Worm (Caenorhabditis elegans) whole organism, L1 larva: ENCODE results near the gene ZK1073.2.

Source experiments
- C16A3.4 ChIP-seq: fragments of 150-350 bp; optimal IDR thresholded peaks from 2 replicates; lab custom pipeline; 2014; ENCODE audit warnings: missing biosample characterization, missing genetic modification characterization
- C34B4.2 ChIP-seq: sonication (generic microtip); optimal IDR thresholded peaks from 2 replicates; lab custom pipeline; 2017; ENCODE audit warnings: mild to moderate bottlenecking, missing genetic modification characterization, missing compliant biosample characterization
- Y116A8C.19 ChIP-seq: sonication (generic microtip); optimal IDR thresholded peaks from 2 replicates; lab custom pipeline; 2016; ENCODE audit warnings: missing compliant biosample characterization, missing genetic modification characterization, borderline replicate concordance
- aha-1 ChIP-seq: fragments of 150-350 bp; optimal IDR thresholded peaks from 2 replicates; lab custom pipeline; 2014; ENCODE audit warnings: missing biosample characterization, missing genetic modification characterization
- blmp-1 ChIP-seq: fragments of 150-350 bp; optimal IDR thresholded peaks from 2 replicates; lab custom pipeline; 2014; ENCODE audit warnings: missing biosample characterization, missing genetic modification characterization
- ceh-63 ChIP-seq: fragments of 200-800 bp; sonication (Bioruptor generic); optimal IDR thresholded peaks from 2 replicates; lab custom pipeline; 2018; ENCODE audit warnings: mild to moderate bottlenecking, missing genetic modification characterization, missing compliant biosample characterization
- ceh-88 ChIP-seq: fragments of 200-800 bp; sonication (Bioruptor generic); IDR thresholded peaks from 2 replicates; pipeline ENCODE4 v1.3.6; 2022; ENCODE audit warnings: missing genetic modification characterization, missing compliant biosample characterization
- dpl-1 ChIP-seq, 3 experiments: fragments of 150-350 bp in 2 of 3; sonication (generic microtip) in 1 of 3; optimal IDR thresholded peaks; 2 replicates each; lab custom pipeline; 2014 to 2017; ENCODE audit warnings: missing biosample characterization in 3 of 3, missing genetic modification characterization in 3 of 3, missing genetic modification reagents in 3 of 3
- dsc-1 ChIP-seq: sonication (generic microtip); optimal IDR thresholded peaks from 2 replicates; lab custom pipeline; 2016; ENCODE audit warnings: mild to moderate bottlenecking, missing genetic modification characterization, missing compliant biosample characterization
- efl-1 ChIP-seq, 4 experiments: fragments of 150-350 bp; optimal IDR thresholded peaks in 3 of 4; peaks in 1 of 4; 1 replicate in 1 of 4; 2 replicates in 3 of 4; lab custom pipeline; 2014; ENCODE audit warnings: missing biosample characterization in 2 of 4, missing genetic modification characterization in 2 of 4, missing genetic modification reagents in 2 of 4
- elt-2 ChIP-seq: sonication (generic microtip); optimal IDR thresholded peaks from 2 replicates; lab custom pipeline; 2016; ENCODE audit warnings: missing genetic modification characterization, mild to moderate bottlenecking, inconsistent platforms, missing compliant biosample characterization, missing genetic modification reagents
- grh-1 ChIP-seq: fragments of 200-800 bp; sonication (Bioruptor generic); IDR thresholded peaks from 2 replicates; pipeline ENCODE4 v1.3.6; 2022; ENCODE audit warnings: missing genetic modification reagents, missing genetic modification characterization, missing compliant biosample characterization
- hlh-17 ChIP-seq: fragments of 200-800 bp; sonication (Bioruptor generic); optimal IDR thresholded peaks from 2 replicates; lab custom pipeline; 2018; ENCODE audit warnings: missing genetic modification characterization, mild to moderate bottlenecking, missing compliant biosample characterization, moderate library complexity, borderline replicate concordance
- irx-1 ChIP-seq: sonication (generic microtip); optimal IDR thresholded peaks from 2 replicates; lab custom pipeline; 2016; ENCODE audit warnings: missing genetic modification characterization, missing compliant biosample characterization
- isw-1 ChIP-seq: fragments of 200-800 bp; sonication (Bioruptor generic); IDR thresholded peaks from 2 replicates; pipeline ENCODE4 v1.3.6; 2022; ENCODE audit warnings: missing genetic modification characterization, missing compliant biosample characterization
- lin-13 ChIP-seq: fragments of 150-350 bp; optimal IDR thresholded peaks from 2 replicates; lab custom pipeline; 2014; ENCODE audit warnings: missing biosample characterization, missing genetic modification reagents, missing genetic modification characterization
- lin-14 ChIP-seq: fragments of 200-800 bp; sonication (Bioruptor generic); optimal IDR thresholded peaks from 2 replicates; lab custom pipeline; 2018; ENCODE audit warnings: mild to moderate bottlenecking, missing genetic modification characterization, moderate library complexity, missing compliant biosample characterization
- lin-15B ChIP-seq: fragments of 150-350 bp; sonication (generic microtip); optimal IDR thresholded peaks from 3 replicates; lab custom pipeline; 2014; ENCODE audit warnings: missing biosample characterization, missing genetic modification characterization
- lin-35 ChIP-seq, 2 experiments: fragments of 150-350 bp; optimal IDR thresholded peaks; 2 replicates each; lab custom pipeline; 2014; ENCODE audit warnings: missing biosample characterization in 2 of 2, missing genetic modification characterization in 2 of 2, missing genetic modification reagents in 2 of 2
- mab-9 ChIP-seq: fragments of 200-800 bp; sonication (Bioruptor generic); IDR thresholded peaks from 2 replicates; pipeline ENCODE4 v1.3.6; 2022; ENCODE audit warnings: missing genetic modification reagents, missing genetic modification characterization, missing compliant biosample characterization
- mef-2 ChIP-seq: fragments of 150-350 bp; optimal IDR thresholded peaks from 2 replicates; lab custom pipeline; 2014; ENCODE audit warnings: missing biosample characterization, missing genetic modification characterization
- mep-1 ChIP-seq: fragments of 150-350 bp; optimal IDR thresholded peaks from 2 replicates; lab custom pipeline; 2014; ENCODE audit warnings: missing biosample characterization, missing genetic modification characterization
- nhr-11 ChIP-seq: fragments of 150-350 bp; optimal IDR thresholded peaks from 2 replicates; lab custom pipeline; 2014; ENCODE audit warnings: missing biosample characterization, missing genetic modification characterization
- nhr-12 ChIP-seq: sonication (generic microtip); optimal IDR thresholded peaks from 2 replicates; lab custom pipeline; 2017; ENCODE audit warnings: missing biosample characterization, missing genetic modification characterization
- nhr-19 ChIP-seq: fragments of 200-800 bp; sonication (Bioruptor generic); conservative IDR thresholded peaks from 2 replicates; pipeline ENCODE4 v1.3.6; 2022; ENCODE audit warnings: missing genetic modification characterization, missing compliant biosample characterization
- nhr-20 ChIP-seq: sonication (generic microtip); optimal IDR thresholded peaks from 2 replicates; lab custom pipeline; 2016; ENCODE audit warnings: mild to moderate bottlenecking, missing genetic modification characterization, missing compliant biosample characterization
- nhr-71 ChIP-seq: sonication (generic microtip); optimal IDR thresholded peaks from 2 replicates; lab custom pipeline; 2016; ENCODE audit warnings: mild to moderate bottlenecking, missing genetic modification characterization, moderate library complexity, missing compliant biosample characterization
- nhr-90 ChIP-seq: sonication (generic microtip); optimal IDR thresholded peaks from 2 replicates; lab custom pipeline; 2016; ENCODE audit warnings: mild to moderate bottlenecking, missing genetic modification characterization, missing compliant biosample characterization; ENCODE audit not compliant: poor library complexity
- pax-3 ChIP-seq: fragments of 200-800 bp; sonication (Bioruptor generic); optimal IDR thresholded peaks from 2 replicates; lab custom pipeline; 2018; ENCODE audit warnings: mild to moderate bottlenecking, missing genetic modification characterization, moderate library complexity, missing compliant biosample characterization
- rnt-1 ChIP-seq: sonication (generic microtip); optimal IDR thresholded peaks from 2 replicates; lab custom pipeline; 2016; ENCODE audit warnings: mild to moderate bottlenecking, missing genetic modification characterization, moderate library complexity, missing compliant biosample characterization
- skn-1 ChIP-seq: fragments of 150-350 bp; optimal IDR thresholded peaks from 2 replicates; lab custom pipeline; 2014; ENCODE audit warnings: missing biosample characterization, missing genetic modification characterization
- snpc-4 ChIP-seq: fragments of 150-350 bp; optimal IDR thresholded peaks from 2 replicates; lab custom pipeline; 2014; ENCODE audit warnings: missing biosample characterization, missing genetic modification characterization
- snu-23 ChIP-seq: sonication (generic microtip); optimal IDR thresholded peaks from 2 replicates; lab custom pipeline; 2016; ENCODE audit warnings: missing genetic modification characterization, missing compliant biosample characterization
- sup-37 ChIP-seq: fragments of 200-800 bp; sonication (Bioruptor generic); optimal IDR thresholded peaks from 2 replicates; lab custom pipeline; 2018; ENCODE audit warnings: mild to moderate bottlenecking, missing genetic modification characterization, missing compliant biosample characterization
- tbx-2 ChIP-seq: sonication (generic microtip); optimal IDR thresholded peaks from 2 replicates; lab custom pipeline; 2016; ENCODE audit warnings: missing genetic modification characterization, missing compliant biosample characterization
- unc-130 ChIP-seq: fragments of 150-350 bp; optimal IDR thresholded peaks from 2 replicates; lab custom pipeline; 2017; ENCODE audit warnings: missing biosample characterization, missing genetic modification characterization, inconsistent platforms
- unc-98 ChIP-seq: fragments of 200-800 bp; sonication (Bioruptor generic); IDR thresholded peaks from 2 replicates; pipeline ENCODE4 v1.3.6; 2022; ENCODE audit warnings: missing genetic modification characterization, missing compliant biosample characterization
- vab-15 ChIP-seq: sonication (generic microtip); optimal IDR thresholded peaks from 2 replicates; lab custom pipeline; 2017; ENCODE audit warnings: missing genotype, mild to moderate bottlenecking, missing genetic modification characterization, missing compliant biosample characterization
- xbp-1 ChIP-seq: sonication (generic microtip); optimal IDR thresholded peaks from 2 replicates; lab custom pipeline; 2016; ENCODE audit warnings: missing genetic modification characterization, missing compliant biosample characterization
- zag-1 ChIP-seq: fragments of 150-350 bp; optimal IDR thresholded peaks from 2 replicates; lab custom pipeline; 2014; ENCODE audit warnings: missing biosample characterization, missing genetic modification characterization
- zip-4 ChIP-seq: fragments of 200-800 bp; sonication (Bioruptor generic); optimal IDR thresholded peaks from 2 replicates; lab custom pipeline; 2018; ENCODE audit warnings: mild to moderate bottlenecking, missing genetic modification characterization, moderate library complexity, missing compliant biosample characterization
- ztf-11 ChIP-seq, 2 experiments: sonication (generic microtip); optimal IDR thresholded peaks; 2 replicates each; lab custom pipeline; 2016 to 2017; ENCODE audit warnings: missing genetic modification characterization in 2 of 2, missing biosample characterization in 1 of 2, missing compliant biosample characterization in 1 of 2
- ztf-4 ChIP-seq: fragments of 150-350 bp; optimal IDR thresholded peaks from 2 replicates; lab custom pipeline; 2014; ENCODE audit warnings: missing biosample characterization, missing genetic modification characterization

Gene ZK1073.2

ce11 chrX:16157499-16157898 lies 54.0 kb downstream of the ZK1073.2 start:
- TF ChIP-seq elt-2 (tag; lab: Kevin White, UChicago) (no peak), nhr-11 (tag; lab: Kevin White, UChicago) (no peak), ceh-88 (GFP tag; lab: Robert Waterston, UW) (no peak), isw-1 (no peak), aha-1 (tag; lab: Kevin White, UChicago) (no peak), C34B4.2 (tag; lab: Kevin White, UChicago) (no peak), hlh-17 (GFP tag; lab: Kevin White, UChicago) (no peak), ztf-11 (tag; optimal IDR thresholded peaks at IDR 0.05; lab: Kevin White, UChicago) (no peak), blmp-1 (tag; lab: Kevin White, UChicago) (no peak), zip-4 (GFP tag; lab: Kevin White, UChicago) (no peak), nhr-90 (tag; lab: Kevin White, UChicago) (no peak), irx-1 (tag; lab: Kevin White, UChicago) (no peak), ztf-4 (tag; lab: Kevin White, UChicago) (no peak), unc-98 (GFP tag; lab: Robert Waterston, UW) (no peak), snpc-4 (no peak)

- TF ChIP-seq mab-9 (GFP tag; lab: Robert Waterston, UW) (no peak), hlh-17 (GFP tag; lab: Kevin White, UChicago) (no peak), dsc-1 (tag; lab: Kevin White, UChicago) (peak; percentile 65), lin-14 (GFP tag; lab: Kevin White, UChicago) (peak; percentile 24), elt-2 (tag; lab: Kevin White, UChicago) (peak; percentile 0), aha-1 (tag; lab: Kevin White, UChicago) (no peak), grh-1 (GFP tag; lab: Robert Waterston, UW) (no peak), nhr-11 (tag; lab: Kevin White, UChicago) (no peak), xbp-1 (no peak), ceh-63 (GFP tag; lab: Kevin White, UChicago) (no peak), zag-1 (tag; lab: Kevin White, UChicago) (no peak), unc-130 (tag; lab: Kevin White, UChicago) (no peak), mef-2 (tag; lab: Kevin White, UChicago) (no peak), nhr-71 (peak; percentile 22), efl-1 (optimal IDR thresholded peaks at IDR 0.05; lab: Kevin White, UChicago) (no peak), efl-1 (GFP tag; optimal IDR thresholded peaks at IDR 0.05 in 1 of 2; lab: Kevin White, UChicago) (peak in 1 of 2 experiments; percentile 62), ceh-88 (GFP tag; lab: Robert Waterston, UW) (no peak), skn-1 (peak; percentile 92), nhr-19 (GFP tag; lab: Robert Waterston, UW) (no peak), mep-1 (tag; lab: Kevin White, UChicago) (no peak), lin-15B (tag; lab: Kevin White, UChicago) (no peak), Y116A8C.19 (no peak), rnt-1 (tag; lab: Kevin White, UChicago) (no peak), vab-15 (no peak), nhr-12 (tag; lab: Kevin White, UChicago) (no peak), nhr-20 (peak; percentile 3), lin-35 (GFP tag; optimal IDR thresholded peaks at IDR 0.05; lab: Kevin White, UChicago) (no peak), sup-37 (no peak), lin-13 (GFP tag; lab: Kevin White, UChicago) (no peak), C16A3.4 (tag; lab: Kevin White, UChicago) (no peak), isw-1 (no peak)
Observed at ce11 chrX:16159359-16159758, 55.9 kb downstream of the ZK1073.2 start.

- TF ChIP-seq skn-1 (no peak), tbx-2 (tag; lab: Kevin White, UChicago) (no peak), snu-23 (GFP tag; lab: Kevin White, UChicago) (no peak), dpl-1 (GFP tag; optimal IDR thresholded peaks at IDR 0.05; lab: Kevin White, UChicago) (no peak), pax-3 (tag; lab: Kevin White, UChicago) (no peak)
Observed at ce11 chrX:16160924-16161323, 57.4 kb downstream of the ZK1073.2 start.
